Fruit fly (Drosophila melanogaster): ENCODE measurements around the gene CG43184.

dm6 chr3L:13866270-13866669 is 28.7 kb downstream of the CG43184 start:
- TF ChIP-seq Clk (GFP tag; optimal IDR thresholded peaks at IDR 0.05) (no peak), CG14711 (tag; optimal IDR thresholded peaks at IDR 0.05) (no peak), cnc (optimal IDR thresholded peaks at IDR 0.05) (no peak)
